Fruit fly (Drosophila melanogaster) whole organism, embryonic: ENCODE data around the gene Alh.
A peak's percentile ranks its signal among the peaks of the same experiment; 100 is the strongest.

Source experiments
- Adf1 ChIP-seq: fragments of 200-800 bp; sonication (Bioruptor generic); IDR thresholded peaks from 2 replicates; pipeline ENCODE4 v1.3.6; 2022; ENCODE audit warnings: missing biosample characterization, missing genetic modification characterization
- Atf3 ChIP-seq: fragments of 200-800 bp; sonication (Bioruptor generic); optimal IDR thresholded peaks from 3 replicates; lab custom pipeline; 2016; ENCODE audit warnings: missing biosample characterization, missing genetic modification characterization
- B-H2 ChIP-seq: fragments of 200-800 bp; sonication (Bioruptor generic); optimal IDR thresholded peaks from 2 replicates; lab custom pipeline; 2018; ENCODE audit warnings: missing biosample characterization, mild to moderate bottlenecking, missing genetic modification characterization
- Bteb2 ChIP-seq: fragments of 200-800 bp; sonication (Bioruptor generic); optimal IDR thresholded peaks from 2 replicates; lab custom pipeline; 2016; ENCODE audit warnings: missing biosample characterization, missing genetic modification characterization
- CG10267 ChIP-seq: fragments of 200-800 bp; sonication (Bioruptor generic); optimal IDR thresholded peaks from 2 replicates; lab custom pipeline; 2018; ENCODE audit warnings: missing biosample characterization, mild to moderate bottlenecking, missing genetic modification characterization, moderate library complexity
- CG10654 ChIP-seq: fragments of 200-800 bp; sonication (Bioruptor generic); optimal IDR thresholded peaks from 2 replicates; lab custom pipeline; 2016; ENCODE audit warnings: missing biosample characterization, missing genetic modification characterization
- CG10959 ChIP-seq: fragments of 200-800 bp; sonication (Bioruptor generic); IDR thresholded peaks from 2 replicates; pipeline ENCODE4 v1.3.6; 2022; ENCODE audit warnings: missing biosample characterization, missing genetic modification characterization
- CG10979 ChIP-seq: fragments of 200-800 bp; sonication (Bioruptor generic); optimal IDR thresholded peaks from 2 replicates; lab custom pipeline; 2018; ENCODE audit warnings: missing biosample characterization, mild to moderate bottlenecking, missing genetic modification characterization, moderate library complexity
- CG12104 ChIP-seq: fragments of 200-800 bp; sonication (Bioruptor generic); optimal IDR thresholded peaks from 3 replicates; lab custom pipeline; 2016; ENCODE audit warnings: missing biosample characterization, missing genetic modification characterization
- CG12769 ChIP-seq: fragments of 200-800 bp; sonication (Bioruptor generic); optimal IDR thresholded peaks from 2 replicates; lab custom pipeline; 2019; ENCODE audit warnings: missing biosample characterization, mild to moderate bottlenecking, missing genetic modification characterization, moderate library complexity
- CG15601 ChIP-seq: fragments of 200-800 bp; sonication (Bioruptor generic); optimal IDR thresholded peaks from 3 replicates; lab custom pipeline; 2019; ENCODE audit warnings: missing biosample characterization, mild to moderate bottlenecking, missing genetic modification characterization, moderate library complexity
- CG17186 ChIP-seq: fragments of 200-800 bp; sonication (Bioruptor generic); optimal IDR thresholded peaks from 3 replicates; lab custom pipeline; 2017; ENCODE audit warnings: missing biosample characterization, missing genetic modification reagents, missing genetic modification characterization
- CG17328 ChIP-seq: fragments of 200-800 bp; sonication (Bioruptor generic); IDR thresholded peaks from 2 replicates; pipeline ENCODE4 v1.3.6; 2022; ENCODE audit warnings: missing biosample characterization, missing genetic modification characterization
- CG17361 ChIP-seq: fragments of 200-800 bp; sonication (Bioruptor generic); IDR thresholded peaks from 3 replicates; pipeline ENCODE4 v1.3.6; 2022; ENCODE audit warnings: missing biosample characterization, missing genetic modification characterization
- CG32767 ChIP-seq: fragments of 200-800 bp; sonication (Bioruptor generic); IDR thresholded peaks from 2 replicates; pipeline ENCODE4 v1.3.6; 2022; ENCODE audit warnings: missing biosample characterization, missing genetic modification characterization
- CG33557 ChIP-seq: fragments of 200-800 bp; sonication (Bioruptor generic); optimal IDR thresholded peaks from 2 replicates; lab custom pipeline; 2019; ENCODE audit warnings: missing biosample characterization, mild to moderate bottlenecking, missing genetic modification characterization, moderate library complexity
- CG34422 ChIP-seq: fragments of 200-800 bp; sonication (Bioruptor generic); IDR thresholded peaks from 3 replicates; pipeline ENCODE4 v1.3.6; 2022; ENCODE audit warnings: missing biosample characterization, missing genetic modification characterization
- CG42726 ChIP-seq: fragments of 200-800 bp; sonication (Bioruptor generic); IDR thresholded peaks from 2 replicates; pipeline ENCODE4 v1.3.6; 2022; ENCODE audit warnings: missing biosample characterization, missing genetic modification characterization; ENCODE audit not compliant: partially characterized antibody
- CG6683 ChIP-seq: fragments of 200-800 bp; sonication (Bioruptor generic); optimal IDR thresholded peaks from 2 replicates; lab custom pipeline; 2017; ENCODE audit warnings: missing biosample characterization, mild to moderate bottlenecking, missing genetic modification characterization, missing genetic modification reagents
- CG7987 ChIP-seq: fragments of 200-800 bp; sonication (Bioruptor generic); optimal IDR thresholded peaks from 2 replicates; lab custom pipeline; 2018; ENCODE audit warnings: missing biosample characterization, mild to moderate bottlenecking, missing genetic modification characterization, moderate library complexity
- CG8359 ChIP-seq: fragments of 200-800 bp; sonication (Bioruptor generic); optimal IDR thresholded peaks from 2 replicates; lab custom pipeline; 2017; ENCODE audit warnings: missing biosample characterization, mild to moderate bottlenecking, missing genetic modification characterization, borderline replicate concordance
- CG9817 ChIP-seq: fragments of 200-800 bp; sonication (Bioruptor generic); optimal IDR thresholded peaks from 2 replicates; lab custom pipeline; 2018; ENCODE audit warnings: missing biosample characterization, mild to moderate bottlenecking, missing genetic modification characterization, moderate library complexity
- CHES-1-like ChIP-seq: fragments of 200-800 bp; sonication (Bioruptor generic); optimal IDR thresholded peaks from 2 replicates; lab custom pipeline; 2016; ENCODE audit warnings: missing biosample characterization, missing genetic modification characterization
- D19B ChIP-seq: fragments of 200-800 bp; sonication (Bioruptor generic); optimal IDR thresholded peaks from 2 replicates; lab custom pipeline; 2017; ENCODE audit warnings: missing biosample characterization, mild to moderate bottlenecking, missing genetic modification characterization
- E2f2 ChIP-seq: fragments of 200-800 bp; sonication (Bioruptor generic); IDR thresholded peaks from 2 replicates; pipeline ENCODE4 v1.3.6; 2022; ENCODE audit warnings: missing biosample characterization, missing genetic modification characterization
- Hsf ChIP-seq: fragments of 200-800 bp; sonication (Bioruptor generic); optimal IDR thresholded peaks from 3 replicates; lab custom pipeline; 2016; ENCODE audit warnings: missing biosample characterization, missing genetic modification characterization
- PHDP ChIP-seq: fragments of 200-800 bp; sonication (Bioruptor generic); optimal IDR thresholded peaks from 3 replicates; lab custom pipeline; 2018; ENCODE audit warnings: missing biosample characterization, mild to moderate bottlenecking, missing genetic modification characterization, moderate library complexity
- Rx ChIP-seq: fragments of 200-800 bp; sonication (Bioruptor generic); IDR thresholded peaks from 2 replicates; pipeline ENCODE4 v1.3.6; 2022; ENCODE audit warnings: missing biosample characterization, missing genetic modification characterization
- Trl ChIP-seq, 3 experiments: fragments of >200 bp in 2 of 3; fragments of 200-800 bp in 1 of 3; sonication (Bioruptor generic) in 1 of 3; optimal IDR thresholded peaks; 2 replicates in 1 of 3; 3 replicates in 2 of 3; lab custom pipeline; 2016 to 2017; ENCODE audit warnings: missing biosample characterization in 1 of 3, missing genetic modification characterization in 1 of 3
- ash1 ChIP-seq: fragments of 200-800 bp; sonication (Bioruptor generic); optimal IDR thresholded peaks from 2 replicates; lab custom pipeline; 2018; ENCODE audit warnings: missing biosample characterization, mild to moderate bottlenecking, missing genetic modification characterization
- ato ChIP-seq: fragments of 200-800 bp; sonication (Bioruptor generic); IDR thresholded peaks from 2 replicates; pipeline ENCODE4 v1.3.6; 2022; ENCODE audit warnings: missing biosample characterization, missing genetic modification characterization; ENCODE audit not compliant: partially characterized antibody
- br ChIP-seq: fragments of >200 bp; optimal IDR thresholded peaks from 2 replicates; lab custom pipeline; 2017
- crp ChIP-seq, 2 experiments: fragments of 200-800 bp; sonication (Bioruptor generic); optimal IDR thresholded peaks; 2 replicates in 1 of 2; 3 replicates in 1 of 2; lab custom pipeline; 2017; ENCODE audit warnings: missing biosample characterization in 2 of 2, missing genetic modification characterization in 2 of 2, mild to moderate bottlenecking in 1 of 2, moderate library complexity in 1 of 2
- dysf ChIP-seq: fragments of 200-800 bp; sonication (Bioruptor generic); IDR thresholded peaks from 3 replicates; pipeline ENCODE4 v1.3.6; 2022; ENCODE audit warnings: missing biosample characterization, missing genetic modification characterization
- fd96Cb ChIP-seq: fragments of 200-800 bp; sonication (Bioruptor generic); optimal IDR thresholded peaks from 2 replicates; lab custom pipeline; 2018; ENCODE audit warnings: missing biosample characterization, mild to moderate bottlenecking, missing genetic modification characterization, moderate library complexity
- ftz-f1 ChIP-seq: fragments of 200-800 bp; sonication (Bioruptor generic); optimal IDR thresholded peaks from 2 replicates; lab custom pipeline; 2016; ENCODE audit warnings: missing biosample characterization, missing genetic modification characterization
- gfzf ChIP-seq: fragments of 200-800 bp; sonication (Bioruptor generic); optimal IDR thresholded peaks from 2 replicates; lab custom pipeline; 2016; ENCODE audit warnings: missing biosample characterization, mild to moderate bottlenecking, missing genetic modification characterization, moderate library complexity
- gro ChIP-seq: fragments of 200-800 bp; sonication (Bioruptor generic); optimal IDR thresholded peaks from 2 replicates; lab custom pipeline; 2016; ENCODE audit warnings: missing biosample characterization, missing genetic modification characterization
- gsb ChIP-seq: fragments of 200-800 bp; sonication (Bioruptor generic); IDR thresholded peaks from 2 replicates; pipeline ENCODE4 v1.3.6; 2022; ENCODE audit warnings: missing biosample characterization, missing genetic modification characterization
- gt ChIP-seq: fragments of 200-800 bp; sonication (Bioruptor generic); IDR thresholded peaks from 2 replicates; pipeline ENCODE4 v1.3.6; 2022; ENCODE audit warnings: missing biosample characterization, missing genetic modification characterization
- inv ChIP-seq: fragments of 200-800 bp; sonication (Bioruptor generic); IDR thresholded peaks from 2 replicates; pipeline ENCODE4 v1.3.6; 2022; ENCODE audit warnings: missing biosample characterization, missing genetic modification characterization; ENCODE audit not compliant: partially characterized antibody
- kay ChIP-seq: fragments of 200-800 bp; sonication (Bioruptor generic); optimal IDR thresholded peaks from 2 replicates; lab custom pipeline; 2016; ENCODE audit warnings: missing biosample characterization, missing genetic modification characterization
- ro ChIP-seq: fragments of 200-800 bp; sonication (Bioruptor generic); IDR thresholded peaks from 2 replicates; pipeline ENCODE4 v1.3.6; 2022; ENCODE audit warnings: missing biosample characterization, missing genetic modification characterization
- slou ChIP-seq: fragments of 200-800 bp; sonication (Bioruptor generic); optimal IDR thresholded peaks from 3 replicates; lab custom pipeline; 2016; ENCODE audit warnings: missing biosample characterization, missing genetic modification characterization
- sr ChIP-seq: fragments of 200-800 bp; sonication (Bioruptor generic); IDR thresholded peaks from 3 replicates; pipeline ENCODE4 v1.3.6; 2022; ENCODE audit warnings: missing biosample characterization, missing genetic modification characterization
- stwl ChIP-seq: fragments of 200-800 bp; sonication (Bioruptor generic); optimal IDR thresholded peaks from 3 replicates; lab custom pipeline; 2018; ENCODE audit warnings: missing biosample characterization, mild to moderate bottlenecking, missing genetic modification characterization, moderate library complexity
- tll ChIP-seq, 2 experiments: fragments of 200-800 bp in 1 of 2; fragments of >200 bp in 1 of 2; sonication (Bioruptor generic) in 1 of 2; optimal IDR thresholded peaks; 2 replicates each; lab custom pipeline; 2017 to 2019; ENCODE audit warnings: missing biosample characterization in 2 of 2, missing genetic modification characterization in 2 of 2, mild to moderate bottlenecking in 1 of 2, moderate library complexity in 1 of 2
- twi ChIP-seq: fragments of 200-800 bp; optimal IDR thresholded peaks from 2 replicates; lab custom pipeline; 2019; ENCODE audit warnings: missing biosample characterization, mild to moderate bottlenecking, missing genetic modification characterization, moderate library complexity
- z ChIP-seq: fragments of 200-800 bp; sonication (Bioruptor generic); IDR thresholded peaks from 3 replicates; pipeline ENCODE4 v1.3.6; 2022; ENCODE audit warnings: missing biosample characterization, missing genetic modification characterization

The Alh gene

DNA sequence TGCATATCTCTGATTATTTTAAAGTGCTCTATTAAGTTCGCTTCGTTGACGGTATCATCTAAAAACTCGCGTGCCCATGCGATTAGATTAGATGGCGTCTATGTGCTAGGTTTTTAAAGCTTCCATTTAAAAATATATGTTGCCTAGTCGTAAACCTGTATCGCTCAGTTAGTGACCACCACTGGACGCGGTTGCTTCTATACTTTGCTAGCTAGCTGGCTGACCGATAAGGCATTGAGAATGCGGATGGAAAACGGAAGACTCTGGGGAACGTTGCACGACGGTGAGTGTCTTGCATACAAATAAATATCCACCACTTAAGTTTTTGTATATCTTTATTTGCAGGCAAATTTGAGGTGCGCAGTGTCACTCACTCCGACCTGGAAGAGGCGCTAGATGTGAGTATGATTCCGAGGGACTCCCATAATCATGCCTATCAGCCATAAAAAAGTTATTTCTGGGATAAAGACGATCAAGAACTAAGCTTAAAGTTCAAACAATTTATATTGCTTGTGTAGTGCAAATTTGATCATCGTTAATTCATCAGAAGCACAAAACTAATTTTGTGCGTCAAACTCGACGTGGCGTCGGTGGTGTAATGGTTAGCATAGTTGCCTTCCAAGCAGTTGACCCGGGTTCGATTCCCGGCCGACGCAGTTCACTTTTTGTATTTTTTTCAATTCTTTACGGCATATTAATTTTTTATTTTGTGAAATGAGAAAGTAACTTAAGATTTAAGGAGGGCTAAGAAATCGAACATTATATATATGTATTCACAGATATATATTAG, 5.5 kb upstream of the Alh start, which contains the start of gene CG31248 (continued):
- TF ChIP-seq z (no peak), dysf (no peak), Adf1 (GFP tag; lab: Robert Waterston, UW) (no peak), sr (GFP tag; lab: Robert Waterston, UW) (no peak), br (lab: Kevin White, UChicago) (no peak), Rx (GFP tag; lab: Robert Waterston, UW) (no peak), CG42726 (GFP tag; lab: Robert Waterston, UW) (peak; percentile 77), gro (GFP tag; lab: Kevin White, UChicago) (peak; percentile 42), Trl (optimal IDR thresholded peaks at IDR 0.05; lab: Kevin White, UChicago) (no peak), Trl (GFP tag; optimal IDR thresholded peaks at IDR 0.05; lab: Kevin White, UChicago) (no peak), ato (peak; percentile 67), CG9817 (tag; lab: Kevin White, UChicago) (no peak), twi (tag; lab: Kevin White, UChicago) (no peak), inv (peak; percentile 10; the same call in 1 of the 2 replicates), CG32767 (GFP tag; lab: Robert Waterston, UW) (no peak), Atf3 (GFP tag; lab: Kevin White, UChicago) (no peak), ash1 (GFP tag; lab: Kevin White, UChicago) (no peak), ftz-f1 (GFP tag; lab: Kevin White, UChicago) (no peak), CG15601 (tag; lab: Kevin White, UChicago) (no peak), PHDP (tag; lab: Kevin White, UChicago) (no peak), CG34422 (GFP tag; lab: Robert Waterston, UW) (no peak), CG12104 (GFP tag; lab: Kevin White, UChicago) (no peak), D19B (GFP tag; lab: Kevin White, UChicago) (no peak), CG7987 (GFP tag; lab: Kevin White, UChicago) (no peak), CG6683 (GFP tag; lab: Kevin White, UChicago) (no peak), CHES-1-like (no peak), slou (no peak), Hsf (GFP tag; lab: Kevin White, UChicago) (no peak), Bteb2 (no peak), kay (GFP tag; lab: Kevin White, UChicago) (no peak), gt (GFP tag; lab: Robert Waterston, UW) (no peak), CG17186 (no peak), ro (GFP tag; lab: Robert Waterston, UW) (no peak), CG10267 (no peak), CG10654 (no peak), crp (GFP tag; optimal IDR thresholded peaks at IDR 0.05; lab: Kevin White, UChicago) (no peak), fd96Cb (tag; lab: Kevin White, UChicago) (no peak), CG10959 (no peak), CG10979 (no peak), CG17361 (GFP tag; lab: Robert Waterston, UW) (0 out of 3 replicates have a peak, but pooled peaks have one; percentile 9), CG17328 (no peak), CG12769 (tag; lab: Kevin White, UChicago) (peak; percentile 22), CG8359 (GFP tag; lab: Kevin White, UChicago) (no peak), gfzf (GFP tag; lab: Kevin White, UChicago) (no peak), B-H2 (no peak), stwl (tag; lab: Kevin White, UChicago) (no peak), CG33557 (GFP tag; lab: Kevin White, UChicago) (no peak), E2f2 (0 out of 2 replicates have a peak, but pooled peaks have one; percentile 18), gsb (GFP tag; lab: Robert Waterston, UW) (no peak; the same call in 1 of the 2 replicates), tll (GFP tag; optimal IDR thresholded peaks at IDR 0.05; lab: Kevin White, UChicago) (no peak)
